Fruit fly (Drosophila melanogaster): ENCODE measurements around the gene CG15449.

Gene CG15449

DNA sequence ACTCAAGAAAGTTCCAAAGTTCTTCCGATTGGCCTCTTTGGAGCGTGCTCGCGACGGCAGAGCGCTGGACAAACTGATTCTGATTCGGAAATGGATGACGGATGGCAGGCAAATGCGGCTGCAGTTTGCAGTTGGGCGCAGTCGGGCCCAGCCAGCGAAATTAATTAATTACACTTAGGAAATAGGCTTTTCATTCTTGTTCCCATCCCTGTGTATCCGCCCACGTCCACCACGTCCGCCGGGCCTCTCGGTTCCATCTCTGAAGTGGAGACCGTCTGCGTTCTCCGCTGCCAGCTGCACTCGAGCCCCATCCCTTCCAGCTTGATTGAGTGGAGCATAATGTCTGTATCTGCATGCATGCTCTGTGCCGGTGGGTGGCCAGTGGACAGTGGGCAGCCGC, at the start of gene CG15449:
TSS of gene CG15449 (minus strand) at position 101 of the 400 bp plus-strand sequence.
- TF ChIP-seq CTCF (optimal IDR thresholded peaks at IDR 0.05) (no peak), CG8478 (optimal IDR thresholded peaks at IDR 0.05) (no peak)

DNA sequence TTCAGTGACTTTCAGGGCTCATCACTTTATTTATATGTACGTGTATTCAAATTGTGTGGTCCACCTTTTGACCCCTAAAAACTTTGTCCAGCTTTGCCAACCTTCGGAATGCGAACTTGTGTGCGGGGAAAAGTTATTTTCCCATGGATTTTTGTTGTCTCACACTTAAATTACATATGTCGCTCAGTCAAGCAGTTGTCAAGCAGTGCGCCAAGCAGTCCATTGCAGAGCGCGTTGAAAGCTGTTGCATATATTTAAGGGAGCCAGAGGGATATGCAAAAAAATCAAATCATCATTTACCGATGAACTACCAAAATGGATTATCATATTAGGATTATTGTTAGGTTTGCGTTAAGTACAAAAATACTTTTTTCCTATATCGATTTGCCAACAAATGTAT, 42.8 kb upstream of the CG15449 start:
- TF ChIP-seq CG8478 (optimal IDR thresholded peaks at IDR 0.05) (no peak), CTCF (optimal IDR thresholded peaks at IDR 0.05) (no peak)

DNA sequence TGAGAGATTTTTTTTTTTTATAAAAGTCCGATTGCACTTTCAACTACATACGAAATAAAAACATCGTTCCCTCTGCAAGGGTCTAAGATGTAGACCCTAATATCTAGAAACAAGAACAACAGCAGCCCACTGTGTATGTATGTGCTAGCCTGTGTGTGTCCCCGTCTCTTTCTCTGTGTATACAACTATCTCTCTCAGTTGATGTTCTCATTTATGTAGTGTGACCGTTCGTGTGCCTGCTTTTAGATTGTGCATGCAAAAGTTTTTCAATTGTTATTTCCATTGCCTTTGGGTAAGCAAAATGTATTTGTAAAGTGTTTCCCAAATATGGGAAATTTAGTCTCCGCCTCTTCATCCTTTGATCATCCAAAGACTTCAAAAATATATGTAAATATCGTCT, 39.9 kb upstream of the CG15449 start:
- TF ChIP-seq CTCF (optimal IDR thresholded peaks at IDR 0.05) = no peak
- no peak for TF ChIP-seq CG8478 (optimal IDR thresholded peaks at IDR 0.05)

DNA sequence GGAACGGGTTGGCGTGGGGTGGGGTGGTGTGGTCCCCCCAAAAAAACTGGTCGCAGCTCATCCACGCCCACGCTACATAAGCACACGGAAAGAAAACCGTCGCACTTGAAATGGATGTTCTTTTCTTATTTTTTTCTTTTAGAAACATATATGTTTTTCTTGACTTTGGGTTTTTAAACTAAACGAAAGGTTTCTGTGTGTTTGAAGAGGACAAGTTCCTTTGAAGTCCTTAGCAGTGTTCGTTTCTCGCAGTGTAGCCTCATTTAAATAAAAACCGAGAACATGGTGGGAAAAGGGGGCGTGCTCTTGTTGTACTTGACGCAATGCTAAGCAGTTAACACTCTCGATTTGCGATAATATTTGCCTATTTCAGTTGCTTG, 33.9 kb upstream of the CG15449 start:
- TF ChIP-seq CTCF (optimal IDR thresholded peaks at IDR 0.05) (no peak), CG8478 (optimal IDR thresholded peaks at IDR 0.05) (no peak)

DNA sequence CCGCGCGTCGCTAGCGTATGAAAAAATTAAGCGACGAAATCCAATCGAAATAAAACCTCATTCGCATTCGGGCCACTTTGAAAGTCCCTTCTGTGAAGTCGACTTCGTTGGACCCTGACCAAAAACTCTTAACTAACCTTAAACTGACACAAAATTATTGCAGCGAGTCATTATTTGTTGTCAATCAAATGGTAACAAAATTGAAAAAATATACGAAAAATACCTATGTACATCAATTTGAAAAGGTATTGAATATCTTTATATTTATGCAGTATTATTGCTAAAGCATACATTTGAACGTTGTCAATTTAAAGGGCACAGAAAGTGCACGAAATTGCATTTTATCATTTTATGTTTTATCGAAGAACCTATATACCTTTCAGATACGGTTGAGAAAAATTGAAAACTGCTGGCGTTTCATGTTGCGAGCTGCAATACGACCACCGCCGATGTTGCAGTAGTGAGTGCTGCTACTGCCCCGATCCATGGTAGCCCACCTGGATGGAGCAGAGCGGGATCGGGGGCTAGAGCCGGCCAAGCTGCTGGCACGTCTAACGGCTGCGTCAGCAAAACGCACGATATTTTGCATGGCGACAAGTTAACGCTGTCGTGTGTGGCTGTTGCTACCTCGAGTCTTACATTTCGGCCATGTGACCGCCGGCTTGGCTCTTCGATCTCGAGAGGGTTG, 33.4 kb upstream of the CG15449 start:
- TF ChIP-seq CG8478 (optimal IDR thresholded peaks at IDR 0.05) = no peak
- no peak for TF ChIP-seq CTCF (optimal IDR thresholded peaks at IDR 0.05)

DNA sequence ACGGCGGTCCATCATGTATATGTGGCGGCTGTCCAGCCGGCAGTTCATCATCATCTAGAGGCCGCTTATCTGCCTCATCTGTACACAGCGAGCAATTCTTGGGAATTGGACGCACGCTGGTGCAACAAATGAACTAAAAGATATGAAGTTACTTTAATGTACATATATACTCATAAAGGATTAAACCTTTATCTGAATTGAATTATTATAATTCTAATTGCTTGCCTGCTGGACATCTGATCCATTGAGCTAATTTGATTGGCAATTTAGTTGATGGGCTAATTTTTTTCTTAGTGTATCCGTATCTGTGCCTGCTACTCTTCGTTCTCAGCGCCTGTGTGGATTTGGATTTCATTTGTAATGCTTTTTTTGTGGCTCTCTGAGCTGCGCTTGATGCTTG, 32.5 kb upstream of the CG15449 start:
- TF ChIP-seq CTCF (optimal IDR thresholded peaks at IDR 0.05) (no peak), CG8478 (optimal IDR thresholded peaks at IDR 0.05) (no peak)

DNA sequence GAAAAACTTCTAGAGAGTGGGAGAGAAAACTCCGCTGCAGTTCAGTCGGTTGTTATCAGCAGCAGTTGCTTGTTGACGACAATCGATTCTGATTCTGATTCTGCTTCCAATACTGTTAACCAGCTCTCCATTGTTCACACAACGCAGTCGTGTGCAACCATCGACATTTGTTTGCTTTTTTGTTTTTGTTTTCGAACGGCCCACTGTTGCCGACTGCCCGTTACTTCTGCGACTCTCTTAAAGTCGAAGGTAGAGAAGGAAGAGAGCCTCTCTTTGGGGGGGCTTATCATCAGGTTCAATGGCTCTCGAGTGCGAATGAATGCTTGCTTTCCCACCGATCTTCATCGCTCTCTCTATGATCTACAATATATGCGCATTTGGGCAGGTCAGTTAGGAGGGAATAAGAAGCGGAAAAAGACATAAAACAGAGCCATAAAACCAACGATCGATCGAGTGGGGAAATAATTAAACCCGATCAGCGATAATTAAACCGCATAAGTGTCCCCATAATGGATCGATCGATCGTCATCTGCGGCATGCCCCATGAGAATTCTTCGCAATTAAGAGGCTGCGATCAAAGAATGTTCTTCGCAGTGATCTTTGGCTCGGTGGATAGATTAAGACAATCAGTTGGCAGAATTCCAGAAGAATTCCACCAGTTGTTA, 31.4 kb upstream of the CG15449 start:
- TF ChIP-seq CTCF (optimal IDR thresholded peaks at IDR 0.05) (no peak), CG8478 (optimal IDR thresholded peaks at IDR 0.05) (no peak)

DNA sequence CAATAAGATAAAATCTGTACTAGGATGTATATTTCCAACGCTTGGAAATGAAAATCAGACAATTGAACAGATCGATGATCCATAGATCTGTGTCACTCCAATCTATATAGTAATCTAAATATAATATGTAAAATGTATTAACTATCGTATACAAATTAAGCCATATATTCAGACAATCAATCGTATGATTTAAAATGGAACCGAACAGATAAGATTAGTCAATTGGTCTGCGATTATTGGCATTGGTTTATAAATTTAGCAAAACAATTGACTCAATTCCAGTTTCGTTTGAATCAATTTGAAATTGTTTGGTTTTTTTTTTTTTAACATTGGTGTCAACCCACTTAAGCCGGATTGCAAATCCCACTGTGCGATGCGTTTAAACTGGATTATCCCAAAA, 27.5 kb upstream of the CG15449 start:
- TF ChIP-seq CG8478 (optimal IDR thresholded peaks at IDR 0.05) (no peak), CTCF (optimal IDR thresholded peaks at IDR 0.05) (no peak)

DNA sequence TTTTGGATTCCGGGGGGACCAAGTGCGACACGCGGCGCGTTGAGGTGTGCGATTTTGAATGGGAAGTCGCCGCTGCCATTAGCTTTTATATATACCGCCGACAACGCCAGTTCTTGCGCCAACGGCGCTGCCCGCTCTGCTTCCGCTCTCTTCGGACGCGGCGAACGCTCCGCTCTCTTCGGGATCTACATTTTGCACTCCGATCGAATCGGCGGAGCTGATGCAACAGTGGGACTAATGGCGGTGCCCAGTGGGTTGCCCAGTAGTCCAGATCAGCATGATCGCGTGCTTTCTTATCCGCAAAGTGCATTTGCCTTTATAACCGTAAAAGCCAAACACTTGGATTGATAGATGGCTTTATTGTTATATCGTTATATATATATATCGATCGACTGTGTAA, 27.1 kb upstream of the CG15449 start, which contains the start of gene CG32512:
TSS of gene CG32512 (minus strand) at position 67 of the 400 bp plus-strand sequence.
- TF ChIP-seq CTCF (optimal IDR thresholded peaks at IDR 0.05) (no peak), CG8478 (optimal IDR thresholded peaks at IDR 0.05) (no peak)

DNA sequence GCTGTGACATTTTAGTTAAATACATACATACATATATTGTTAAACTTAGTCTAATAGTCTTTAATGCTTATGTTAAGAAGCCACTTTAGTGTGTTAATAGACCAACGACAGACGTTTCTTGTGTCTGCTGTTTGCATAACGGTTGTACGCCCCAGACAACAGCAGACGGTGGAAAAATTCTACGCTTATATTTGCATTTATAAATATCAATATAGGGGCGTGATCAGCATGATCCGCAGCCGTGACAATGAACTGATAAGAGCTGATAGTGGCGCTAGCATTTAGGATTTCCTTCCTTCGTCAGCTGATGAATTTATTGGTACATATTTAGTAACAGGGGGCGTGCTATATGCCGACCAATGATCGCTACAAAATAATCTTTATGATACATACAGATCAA, 25.4 kb upstream of the CG15449 start:
- TF ChIP-seq CTCF (optimal IDR thresholded peaks at IDR 0.05) (no peak), CG8478 (optimal IDR thresholded peaks at IDR 0.05) (no peak)

DNA sequence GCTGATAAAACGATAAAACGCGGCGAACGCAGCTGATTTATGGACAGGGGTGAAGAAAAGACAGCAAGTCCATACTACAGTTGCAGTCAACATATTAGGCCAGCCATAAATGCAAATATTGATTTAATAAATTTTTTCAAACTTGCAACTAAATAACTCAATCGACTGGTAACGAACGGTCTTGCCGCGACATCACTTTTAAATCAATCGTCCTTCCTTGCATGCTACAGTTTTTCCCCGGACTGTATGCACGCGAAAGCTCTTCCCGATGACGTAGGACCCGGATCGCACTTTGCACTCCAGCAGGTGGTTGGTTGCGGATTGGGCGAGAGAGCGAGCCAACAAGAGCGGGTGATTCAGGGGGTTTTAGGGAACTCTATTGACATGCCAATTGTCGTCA, 24.5 kb upstream of the CG15449 start:
- no peak for TF ChIP-seq CG8478 (optimal IDR thresholded peaks at IDR 0.05)
- TF ChIP-seq CTCF (optimal IDR thresholded peaks at IDR 0.05) = no peak

DNA sequence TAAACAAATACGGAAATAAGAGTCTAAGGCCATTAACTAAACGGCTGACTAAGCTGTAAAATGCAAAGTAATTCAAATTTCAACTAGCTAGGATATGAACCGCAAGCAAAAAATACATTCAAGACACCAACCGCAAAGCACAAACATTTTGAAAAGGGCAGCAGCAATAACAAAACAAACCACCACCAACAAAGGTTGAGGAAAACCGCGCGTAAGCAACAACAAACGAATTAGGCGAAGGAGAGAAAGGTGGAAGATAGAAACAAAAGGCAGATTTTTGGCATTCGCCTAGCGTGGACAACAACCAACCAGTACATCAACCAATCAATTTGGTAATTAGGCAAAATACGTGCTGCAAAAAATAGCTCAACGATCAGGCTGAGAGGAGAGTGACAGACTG, 20.2 kb upstream of the CG15449 start:
- TF ChIP-seq CTCF (optimal IDR thresholded peaks at IDR 0.05) (peak; percentile 73 to 84), CG8478 (optimal IDR thresholded peaks at IDR 0.05) (no peak)

DNA sequence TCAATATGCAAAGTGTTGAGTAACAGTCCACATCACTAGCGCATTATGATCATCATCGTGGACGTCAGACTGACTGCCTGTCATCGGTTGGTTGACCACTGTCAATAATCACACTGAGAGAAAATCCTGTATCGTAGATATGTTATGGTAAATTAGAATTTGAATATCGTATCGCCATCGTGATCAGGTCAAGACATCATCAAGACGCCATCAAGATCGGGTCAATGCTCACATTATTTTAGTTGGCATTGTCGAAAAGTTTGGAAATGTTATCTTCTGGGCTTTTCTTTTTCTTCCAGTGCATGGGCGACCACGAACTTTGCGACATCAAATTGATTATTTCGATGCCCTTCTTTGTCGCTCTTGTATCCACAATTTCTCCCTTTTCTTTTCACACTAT, 18.6 kb upstream of the CG15449 start:
- TF ChIP-seq CG8478 (optimal IDR thresholded peaks at IDR 0.05) = no peak
- TF ChIP-seq CTCF (optimal IDR thresholded peaks at IDR 0.05) = no peak

DNA sequence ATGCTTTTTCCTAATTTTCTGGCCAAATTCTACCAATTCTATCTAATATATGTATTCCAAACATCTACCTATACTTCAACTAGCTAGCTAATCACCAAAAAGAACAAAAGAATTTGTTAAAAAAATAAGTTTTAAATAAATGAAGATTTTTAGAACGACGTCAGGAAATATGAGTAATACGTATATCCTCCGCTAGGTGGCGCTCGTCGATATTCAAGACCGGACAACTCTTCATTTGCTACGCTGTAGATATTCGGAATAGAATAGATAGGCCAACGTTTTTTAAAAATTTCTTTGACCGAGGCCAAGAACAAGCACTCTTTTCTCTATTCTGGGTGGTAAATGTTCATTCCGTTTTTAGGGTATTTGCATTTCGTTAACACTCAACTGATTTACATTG, 18.0 kb upstream of the CG15449 start:
- TF ChIP-seq CTCF (optimal IDR thresholded peaks at IDR 0.05) (peak; percentile 68 to 82), CG8478 (optimal IDR thresholded peaks at IDR 0.05) (no peak)

DNA sequence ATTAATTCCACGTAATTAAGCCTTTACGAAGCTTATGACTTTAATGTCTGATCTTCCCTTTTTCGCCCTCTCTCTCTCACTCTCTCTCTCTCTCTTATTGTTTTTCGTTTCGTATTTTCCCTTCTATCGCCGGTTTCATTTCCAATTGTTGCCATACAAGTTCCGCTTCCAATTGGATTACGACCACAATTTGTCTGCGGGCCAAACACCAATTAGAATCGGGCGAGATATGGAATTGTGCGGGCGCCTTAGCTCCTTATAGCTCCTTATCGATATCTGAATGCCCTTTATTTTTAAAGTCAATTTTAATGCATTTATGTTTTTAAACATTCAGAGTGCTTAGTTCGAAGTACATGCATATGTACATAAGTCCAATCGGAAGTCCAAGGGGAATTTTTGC, 16.3 kb upstream of the CG15449 start:
- no peak for TF ChIP-seq CG8478 (optimal IDR thresholded peaks at IDR 0.05)
- TF ChIP-seq CTCF (optimal IDR thresholded peaks at IDR 0.05) = no peak

DNA sequence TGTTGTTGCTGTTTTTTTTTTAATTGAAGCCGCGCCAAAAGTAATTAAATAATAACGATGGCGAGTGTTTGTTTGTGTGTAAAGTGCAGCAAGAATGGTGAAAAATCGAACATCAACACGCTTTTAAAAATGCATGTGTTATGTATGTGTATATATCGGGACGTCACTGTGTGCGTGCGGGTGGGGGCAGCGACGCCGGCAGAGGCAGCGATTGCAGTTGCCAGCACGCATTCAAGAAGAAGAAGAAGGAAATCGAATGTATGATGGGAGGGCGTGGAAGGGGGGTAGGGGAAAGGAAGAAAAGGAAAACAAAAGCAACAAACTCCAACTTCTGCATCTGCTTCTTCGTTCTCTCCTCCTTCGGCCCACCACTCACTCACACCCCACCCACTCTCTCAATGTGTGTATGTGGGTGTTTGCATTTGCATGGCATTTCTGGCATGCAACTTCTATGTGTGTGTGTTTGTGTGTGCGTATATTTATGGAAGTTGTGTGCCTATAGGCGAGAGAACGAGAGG, 14.6 kb upstream of the CG15449 start:
- TF ChIP-seq CG8478 (optimal IDR thresholded peaks at IDR 0.05) (no peak), CTCF (optimal IDR thresholded peaks at IDR 0.05) (no peak)
